Fruit fly (Drosophila melanogaster) whole organism, embryonic: ENCODE data around the gene armi.

Experiments
- Atf-2 ChIP-seq: fragments of 200-800 bp; sonication (Bioruptor generic); optimal IDR thresholded peaks from 2 replicates; lab custom pipeline; 2016; ENCODE audit warnings: missing biosample characterization, missing genetic modification characterization
- C15 ChIP-seq: fragments of 200-800 bp; sonication (Bioruptor generic); IDR thresholded peaks from 3 replicates; pipeline ENCODE4 v1.3.6; 2022; ENCODE audit warnings: missing biosample characterization, missing genetic modification characterization
- CG10274 ChIP-seq: fragments of 200-800 bp; sonication (Bioruptor generic); optimal IDR thresholded peaks from 3 replicates; lab custom pipeline; 2017; ENCODE audit warnings: missing biosample characterization, mild to moderate bottlenecking, missing genetic modification characterization
- CG10431 ChIP-seq: fragments of 200-800 bp; sonication (Bioruptor generic); optimal IDR thresholded peaks from 3 replicates; lab custom pipeline; 2018; ENCODE audit warnings: missing biosample characterization, mild to moderate bottlenecking, missing genetic modification characterization
- CG11696 ChIP-seq: fragments of 200-800 bp; sonication (Bioruptor generic); IDR thresholded peaks from 2 replicates; pipeline ENCODE4 v1.3.6; 2022; ENCODE audit warnings: missing biosample characterization, missing genetic modification characterization
- CG14667 ChIP-seq: fragments of 200-800 bp; sonication (Bioruptor generic); IDR thresholded peaks from 2 replicates; pipeline ENCODE4 v1.3.6; 2022; ENCODE audit warnings: missing biosample characterization, missing genetic modification characterization
- CG15601 ChIP-seq: fragments of 200-800 bp; sonication (Bioruptor generic); optimal IDR thresholded peaks from 3 replicates; lab custom pipeline; 2019; ENCODE audit warnings: missing biosample characterization, mild to moderate bottlenecking, missing genetic modification characterization, moderate library complexity
- CG15696 ChIP-seq: fragments of 200-800 bp; sonication (Bioruptor generic); optimal IDR thresholded peaks from 2 replicates; lab custom pipeline; 2019; ENCODE audit warnings: missing biosample characterization, mild to moderate bottlenecking, missing genetic modification characterization, moderate library complexity
- CG1602 ChIP-seq: fragments of 200-800 bp; sonication (Bioruptor generic); optimal IDR thresholded peaks from 3 replicates; lab custom pipeline; 2016; ENCODE audit warnings: missing biosample characterization, missing genetic modification characterization
- CG16863 ChIP-seq: fragments of 200-800 bp; sonication (Bioruptor generic); optimal IDR thresholded peaks from 3 replicates; lab custom pipeline; 2016; ENCODE audit warnings: missing biosample characterization, missing genetic modification characterization
- CG17912 ChIP-seq: fragments of 200-800 bp; sonication (Bioruptor generic); optimal IDR thresholded peaks from 2 replicates; lab custom pipeline; 2018; ENCODE audit warnings: missing biosample characterization, mild to moderate bottlenecking, missing genetic modification characterization
- CG2678 ChIP-seq: fragments of 200-800 bp; sonication (Bioruptor generic); optimal IDR thresholded peaks from 3 replicates; lab custom pipeline; 2019; ENCODE audit warnings: missing biosample characterization, mild to moderate bottlenecking, missing genetic modification characterization, moderate library complexity
- CG34224 ChIP-seq: fragments of 200-800 bp; sonication (Bioruptor generic); IDR thresholded peaks from 3 replicates; pipeline ENCODE4 v1.3.6; 2022; ENCODE audit warnings: missing biosample characterization, missing genetic modification characterization; ENCODE audit not compliant: partially characterized antibody
- CG3838 ChIP-seq: fragments of 200-800 bp; sonication (Bioruptor generic); optimal IDR thresholded peaks from 3 replicates; lab custom pipeline; 2016; ENCODE audit warnings: missing biosample characterization, missing genetic modification characterization
- CG5245 ChIP-seq: fragments of 200-800 bp; sonication (Bioruptor generic); optimal IDR thresholded peaks from 3 replicates; lab custom pipeline; 2016; ENCODE audit warnings: missing biosample characterization, missing genetic modification characterization
- CG6272 ChIP-seq: fragments of 200-800 bp; sonication (Bioruptor generic); IDR thresholded peaks from 2 replicates; pipeline ENCODE4 v1.3.6; 2022; ENCODE audit warnings: missing biosample characterization, missing genetic modification characterization
- CG7271 ChIP-seq: fragments of 200-800 bp; sonication (Bioruptor generic); optimal IDR thresholded peaks from 2 replicates; lab custom pipeline; 2018; ENCODE audit warnings: missing biosample characterization, mild to moderate bottlenecking, missing genetic modification characterization, moderate library complexity
- CG8281 ChIP-seq: fragments of 200-800 bp; sonication (Bioruptor generic); optimal IDR thresholded peaks from 2 replicates; lab custom pipeline; 2018; ENCODE audit warnings: missing biosample characterization, mild to moderate bottlenecking, missing genetic modification characterization, moderate library complexity
- CG8359 ChIP-seq: fragments of 200-800 bp; sonication (Bioruptor generic); optimal IDR thresholded peaks from 2 replicates; lab custom pipeline; 2017; ENCODE audit warnings: missing biosample characterization, mild to moderate bottlenecking, missing genetic modification characterization, borderline replicate concordance
- CG8924 ChIP-seq: fragments of 200-800 bp; optimal IDR thresholded peaks from 3 replicates; lab custom pipeline; 2019; ENCODE audit warnings: missing biosample characterization, mild to moderate bottlenecking, missing genetic modification characterization, moderate library complexity
- Drgx ChIP-seq: fragments of 200-800 bp; sonication (Bioruptor generic); IDR thresholded peaks from 2 replicates; pipeline ENCODE4 v1.3.6; 2022; ENCODE audit warnings: missing biosample characterization, missing genetic modification characterization
- Ets65A ChIP-seq: fragments of 200-800 bp; sonication (Bioruptor generic); peaks from one replicate; lab custom pipeline; 2016; ENCODE audit warnings: missing biosample characterization, missing genetic modification characterization
- HLH3B ChIP-seq: fragments of 200-800 bp; sonication (Bioruptor generic); IDR thresholded peaks from 2 replicates; pipeline ENCODE4 v1.3.6; 2022; ENCODE audit warnings: missing biosample characterization, missing genetic modification characterization
- HLH4C ChIP-seq: fragments of 200-800 bp; sonication (Bioruptor generic); IDR thresholded peaks from 3 replicates; pipeline ENCODE4 v1.3.6; 2022; ENCODE audit warnings: missing biosample characterization, missing genetic modification characterization; ENCODE audit not compliant: partially characterized antibody
- Jarid2 ChIP-seq: fragments of 200-800 bp; sonication (Bioruptor generic); optimal IDR thresholded peaks from 3 replicates; lab custom pipeline; 2017; ENCODE audit warnings: mild to moderate bottlenecking, missing biosample characterization, missing genetic modification reagents, missing genetic modification characterization
- Max ChIP-seq: fragments of 200-800 bp; sonication (Bioruptor generic); optimal IDR thresholded peaks from 2 replicates; lab custom pipeline; 2016; ENCODE audit warnings: missing biosample characterization, mild to moderate bottlenecking, missing genetic modification characterization
- PHDP ChIP-seq: fragments of 200-800 bp; sonication (Bioruptor generic); optimal IDR thresholded peaks from 3 replicates; lab custom pipeline; 2018; ENCODE audit warnings: missing biosample characterization, mild to moderate bottlenecking, missing genetic modification characterization, moderate library complexity
- ato ChIP-seq: fragments of 200-800 bp; sonication (Bioruptor generic); IDR thresholded peaks from 2 replicates; pipeline ENCODE4 v1.3.6; 2022; ENCODE audit warnings: missing biosample characterization, missing genetic modification characterization; ENCODE audit not compliant: partially characterized antibody
- bbx ChIP-seq: fragments of 200-800 bp; sonication (Bioruptor generic); IDR thresholded peaks from 2 replicates; pipeline ENCODE4 v1.3.6; 2022; ENCODE audit warnings: missing biosample characterization, missing genetic modification characterization; ENCODE audit not compliant: partially characterized antibody
- btn ChIP-seq: fragments of 200-800 bp; sonication (Bioruptor generic); optimal IDR thresholded peaks from 2 replicates; lab custom pipeline; 2016; ENCODE audit warnings: missing biosample characterization, missing genetic modification characterization
- ci ChIP-seq: fragments of 200-800 bp; sonication (Bioruptor generic); IDR thresholded peaks from 3 replicates; pipeline ENCODE4 v1.3.6; 2022; ENCODE audit warnings: missing biosample characterization, missing genetic modification characterization
- cwo ChIP-seq: fragments of 200-800 bp; sonication (Bioruptor generic); optimal IDR thresholded peaks from 3 replicates; lab custom pipeline; 2017; ENCODE audit warnings: missing biosample characterization, missing genetic modification characterization, mild to moderate bottlenecking, moderate library complexity, missing genetic modification reagents
- dati ChIP-seq: fragments of 200-800 bp; sonication (Bioruptor generic); IDR thresholded peaks from 2 replicates; pipeline ENCODE4 v1.3.6; 2022; ENCODE audit warnings: missing biosample characterization, missing genetic modification characterization
- dmrt99B ChIP-seq: fragments of 200-800 bp; sonication (Bioruptor generic); optimal IDR thresholded peaks from 2 replicates; lab custom pipeline; 2018; ENCODE audit warnings: missing biosample characterization, mild to moderate bottlenecking, missing genetic modification characterization, moderate library complexity
- gcm2 ChIP-seq: fragments of 200-800 bp; sonication (Bioruptor generic); optimal IDR thresholded peaks from 2 replicates; lab custom pipeline; 2016; ENCODE audit warnings: missing biosample characterization, missing genetic modification characterization
- grau ChIP-seq: fragments of 200-800 bp; optimal IDR thresholded peaks from 3 replicates; lab custom pipeline; 2019; ENCODE audit warnings: missing biosample characterization, mild to moderate bottlenecking, missing genetic modification characterization, moderate library complexity
- gro ChIP-seq: fragments of 200-800 bp; sonication (Bioruptor generic); optimal IDR thresholded peaks from 2 replicates; lab custom pipeline; 2016; ENCODE audit warnings: missing biosample characterization, missing genetic modification characterization
- insv ChIP-seq, 2 experiments: fragments of 200-800 bp; sonication (Bioruptor generic); optimal IDR thresholded peaks; 3 replicates each; lab custom pipeline; 2016 to 2018; ENCODE audit warnings: missing biosample characterization in 2 of 2, missing genetic modification characterization in 2 of 2
- jigr1 ChIP-seq: fragments of 200-800 bp; sonication (Bioruptor generic); IDR thresholded peaks from 3 replicates; pipeline ENCODE4 v1.3.6; 2022; ENCODE audit warnings: missing biosample characterization, missing genetic modification characterization
- lab ChIP-seq: fragments of 200-800 bp; sonication (Bioruptor generic); optimal IDR thresholded peaks from 3 replicates; lab custom pipeline; 2017; ENCODE audit warnings: missing biosample characterization, missing genetic modification characterization, mild to moderate bottlenecking, moderate library complexity, missing genetic modification reagents
- shn ChIP-seq: fragments of 200-800 bp; sonication (Bioruptor generic); optimal IDR thresholded peaks from 3 replicates; lab custom pipeline; 2016; ENCODE audit warnings: missing biosample characterization, missing genetic modification characterization
- sna ChIP-seq: fragments of 200-800 bp; sonication (Bioruptor generic); IDR thresholded peaks from 2 replicates; pipeline ENCODE4 v1.3.6; 2022; ENCODE audit warnings: missing biosample characterization, missing genetic modification characterization; ENCODE audit not compliant: partially characterized antibody
- so ChIP-seq: fragments of 200-800 bp; sonication (Bioruptor generic); IDR thresholded peaks from 3 replicates; pipeline ENCODE4 v1.3.6; 2022; ENCODE audit warnings: missing biosample characterization, missing genetic modification characterization
- stc ChIP-seq: fragments of 200-800 bp; sonication (Bioruptor generic); IDR thresholded peaks from 2 replicates; pipeline ENCODE4 v1.3.6; 2022; ENCODE audit warnings: missing biosample characterization, missing genetic modification characterization
- trem ChIP-seq: fragments of 200-800 bp; optimal IDR thresholded peaks from 3 replicates; lab custom pipeline; 2019; ENCODE audit warnings: missing biosample characterization, mild to moderate bottlenecking, missing genetic modification characterization, moderate library complexity
- tup ChIP-seq: fragments of 200-800 bp; sonication (Bioruptor generic); optimal IDR thresholded peaks from 2 replicates; lab custom pipeline; 2016; ENCODE audit warnings: missing biosample characterization, mild to moderate bottlenecking, missing genetic modification characterization, moderate library complexity
- unc-4 ChIP-seq: fragments of 200-800 bp; sonication (Bioruptor generic); IDR thresholded peaks from 2 replicates; pipeline ENCODE4 v1.3.6; 2022; ENCODE audit warnings: missing biosample characterization, missing genetic modification characterization; ENCODE audit not compliant: partially characterized antibody
- unpg ChIP-seq: fragments of 200-800 bp; sonication (Bioruptor generic); optimal IDR thresholded peaks from 3 replicates; lab custom pipeline; 2018; ENCODE audit warnings: missing biosample characterization, mild to moderate bottlenecking, missing genetic modification characterization, moderate library complexity
- zfh1 ChIP-seq: fragments of 200-800 bp; sonication (Bioruptor generic); IDR thresholded peaks from 3 replicates; pipeline ENCODE4 v1.3.6; 2022; ENCODE audit warnings: missing biosample characterization, missing genetic modification characterization

Gene armi

DNA sequence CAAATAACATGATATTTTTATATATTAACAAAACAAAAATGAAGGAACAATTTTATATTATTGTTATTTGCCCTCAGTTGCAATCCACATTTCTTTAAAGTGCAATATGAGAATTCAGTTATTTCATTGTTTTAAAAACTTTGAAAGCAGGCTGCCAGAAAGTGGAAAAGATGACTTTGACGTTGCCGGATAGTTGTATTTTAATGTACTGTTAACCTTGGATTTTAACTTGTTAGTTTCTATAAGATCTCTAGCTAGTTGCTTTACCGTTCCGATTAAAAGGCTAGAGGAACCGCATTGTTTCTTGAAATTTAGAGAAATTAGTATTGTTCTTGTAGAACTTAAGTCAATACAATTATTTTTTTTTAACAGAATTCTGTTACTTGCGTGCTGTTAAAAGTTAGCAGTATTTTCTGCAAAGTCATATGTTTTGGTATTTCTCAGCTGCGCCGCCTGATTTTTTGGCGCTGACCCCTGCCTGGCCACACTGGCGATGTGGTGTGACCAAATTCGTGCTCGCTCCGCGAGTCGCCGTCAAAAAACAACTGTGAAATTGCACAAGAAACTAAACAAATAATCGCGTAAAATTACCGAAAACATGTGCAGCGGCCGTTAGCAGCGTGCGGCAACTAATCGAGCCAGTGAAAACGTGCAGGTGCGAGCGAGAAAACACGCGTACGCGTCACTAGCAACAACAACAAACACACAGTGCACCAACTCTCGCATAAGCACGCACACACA lies 54.3 kb downstream of the armi start, which contains the start of gene Eip63E (continued):
- TF ChIP-seq btn (GFP tag; lab: Kevin White, UChicago) (no peak), tup (GFP tag; lab: Kevin White, UChicago) (no peak), CG8924 (tag; lab: Kevin White, UChicago) (peak; percentile 74), CG8281 (tag; lab: Kevin White, UChicago) (no peak), Jarid2 (GFP tag; lab: Kevin White, UChicago) (peak; percentile 90), insv (GFP tag; optimal IDR thresholded peaks at IDR 0.05; lab: Kevin White, UChicago) (no peak), ci (peak; percentile 61; the same call in 2 of the 3 replicates), HLH3B (GFP tag; lab: Robert Waterston, UW) (no peak), Ets65A (GFP tag; lab: Kevin White, UChicago) (no peak), CG3838 (GFP tag; lab: Kevin White, UChicago) (no peak), ato (GFP tag; lab: Robert Waterston, UW) (peak; percentile 65), grau (tag; lab: Kevin White, UChicago) (peak; percentile 12), gro (GFP tag; lab: Kevin White, UChicago) (no peak), zfh1 (no peak), CG7271 (tag; lab: Kevin White, UChicago) (no peak), CG1602 (GFP tag; lab: Kevin White, UChicago) (no peak), CG2678 (tag; lab: Kevin White, UChicago) (peak; percentile 24), sna (GFP tag; lab: Robert Waterston, UW) (peak; percentile 67), CG34224 (0 out of 3 replicates have a peak, but pooled peaks have one; percentile 10), lab (no peak), CG15696 (tag; lab: Kevin White, UChicago) (no peak), CG6272 (GFP tag; lab: Robert Waterston, UW) (no peak), CG10431 (GFP tag; lab: Kevin White, UChicago) (no peak), CG17912 (GFP tag; lab: Kevin White, UChicago) (no peak), jigr1 (no peak), shn (GFP tag; lab: Kevin White, UChicago) (no peak), Max (GFP tag; lab: Kevin White, UChicago) (peak; percentile 2), stc (peak; percentile 6; the same call in 1 of the 2 replicates), cwo (GFP tag; lab: Kevin White, UChicago) (peak; percentile 20), unc-4 (GFP tag; lab: Robert Waterston, UW) (no peak; the same call in 1 of the 2 replicates), CG11696 (GFP tag; lab: Robert Waterston, UW) (no peak), C15 (GFP tag; lab: Robert Waterston, UW) (no peak), CG15601 (peak; percentile 0), dati (no peak), trem (tag; lab: Kevin White, UChicago) (peak; percentile 43), CG5245 (no peak), dmrt99B (no peak), CG10274 (no peak), CG14667 (no peak), CG8359 (peak; percentile 39), HLH4C (GFP tag; lab: Robert Waterston, UW) (no peak), Atf-2 (GFP tag; lab: Kevin White, UChicago) (no peak), so (GFP tag; lab: Robert Waterston, UW) (no peak), Drgx (GFP tag; lab: Robert Waterston, UW) (no peak), PHDP (tag; lab: Kevin White, UChicago) (no peak), gcm2 (GFP tag; lab: Kevin White, UChicago) (no peak), CG16863 (no peak), unpg (GFP tag; lab: Kevin White, UChicago) (peak; percentile 14), bbx (GFP tag; lab: Robert Waterston, UW) (peak; percentile 52)
